In the genomic region with DNA sequence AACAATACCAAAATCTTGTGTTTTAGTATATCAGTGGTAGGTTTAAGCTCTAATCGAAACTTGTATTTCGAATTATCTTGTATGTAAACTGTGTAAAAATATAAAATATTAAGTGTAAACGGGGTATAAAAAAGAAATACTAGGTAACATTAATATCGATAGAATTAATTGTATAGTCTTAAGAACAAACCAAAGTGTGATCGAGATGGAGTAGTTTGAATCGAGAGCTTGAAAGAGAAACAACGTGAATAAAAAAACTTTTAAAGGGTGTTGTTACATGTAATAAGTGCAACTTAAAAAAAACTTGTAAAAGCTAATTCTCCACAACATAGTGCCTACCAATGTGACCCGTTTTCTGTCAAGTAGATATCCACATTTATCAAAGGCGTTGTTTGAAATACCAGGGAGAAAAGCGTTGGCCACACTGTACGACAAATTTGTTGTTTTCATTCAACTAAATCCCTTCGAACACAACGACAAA, we compare ENCODE assay signal across 1 fruit fly cellular context.
A peak's percentile ranks its signal among the peaks of the same experiment; 100 is the strongest.
TF ChIP-seq lines count a peak whose summit lies in the region.

TSS of gene TSG101 (plus strand) at position 208 of the 481 bp plus-strand sequence.

TF ChIP-seq in whole organism, embryonic, 481 proteins besides CTCF, POLR2A, EP300 and RAD21 (continued from another document and continues in another):
- no peak for TF ChIP-seq CG2875 (GFP tag; optimal IDR thresholded peaks at IDR 0.05; lab: Kevin White, UChicago)
- no peak for TF ChIP-seq az2 (GFP tag; optimal IDR thresholded peaks at IDR 0.05; lab: Kevin White, UChicago)
- no peak for TF ChIP-seq fd102C (GFP tag; optimal IDR thresholded peaks at IDR 0.05; lab: Kevin White, UChicago)
- TF ChIP-seq cg (GFP tag; optimal IDR thresholded peaks at IDR 0.05; lab: Kevin White, UChicago) = no peak
- TF ChIP-seq Atf6 (GFP tag; IDR thresholded peaks at IDR 0.05; lab: Robert Waterston, UW) = no peak
- TF ChIP-seq Hmr (GFP tag; optimal IDR thresholded peaks at IDR 0.05; lab: Kevin White, UChicago) = no peak
- no peak for TF ChIP-seq CG2889 (GFP tag; IDR thresholded peaks at IDR 0.05; lab: Robert Waterston, UW)
- peak; percentile 4 for TF ChIP-seq CG8924 (tag; optimal IDR thresholded peaks at IDR 0.05; lab: Kevin White, UChicago)
- no peak for TF ChIP-seq dm (GFP tag; optimal IDR thresholded peaks at IDR 0.05; lab: Kevin White, UChicago)
- TF ChIP-seq Rfx (GFP tag; IDR thresholded peaks at IDR 0.05; lab: Robert Waterston, UW) = no peak
- peak; percentile 42; the same call in 1 of the 4 replicates for TF ChIP-seq Dll (GFP tag; IDR thresholded peaks at IDR 0.05; lab: Robert Waterston, UW; ENCODE audit: partially characterized antibody)
- peak; percentile 66 for TF ChIP-seq knrl (GFP tag; IDR thresholded peaks at IDR 0.05; lab: Robert Waterston, UW; ENCODE audit: partially characterized antibody)
- TF ChIP-seq hb (GFP tag; IDR thresholded peaks at IDR 0.05; lab: Robert Waterston, UW; ENCODE audit: partially characterized antibody) = no peak
- no peak for TF ChIP-seq CG9876 (GFP tag; optimal IDR thresholded peaks at IDR 0.05; lab: Kevin White, UChicago)
- no peak for TF ChIP-seq CG1792 (GFP tag; optimal IDR thresholded peaks at IDR 0.05; lab: Kevin White, UChicago)
- TF ChIP-seq CrebB (tag; optimal IDR thresholded peaks at IDR 0.05; lab: Kevin White, UChicago) = no peak
- no peak for TF ChIP-seq Poxn (GFP tag; IDR thresholded peaks at IDR 0.05; lab: Robert Waterston, UW)
- TF ChIP-seq sr (GFP tag; IDR thresholded peaks at IDR 0.05; lab: Robert Waterston, UW) = no peak
- TF ChIP-seq Opbp (GFP tag; IDR thresholded peaks at IDR 0.05; lab: Robert Waterston, UW; ENCODE audit: partially characterized antibody) = no peak
- TF ChIP-seq onecut (GFP tag; IDR thresholded peaks at IDR 0.05; lab: Robert Waterston, UW) = no peak
- TF ChIP-seq lov (optimal IDR thresholded peaks at IDR 0.05; lab: Kevin White, UChicago) = no peak
- no peak for TF ChIP-seq lov (GFP tag; IDR thresholded peaks at IDR 0.05; lab: Robert Waterston, UW)
- no peak for TF ChIP-seq CG12219 (GFP tag; optimal IDR thresholded peaks at IDR 0.05; lab: Kevin White, UChicago)
- no peak for TF ChIP-seq tgo (GFP tag; IDR thresholded peaks at IDR 0.05; lab: Robert Waterston, UW)
- TF ChIP-seq CG14014 (GFP tag; IDR thresholded peaks at IDR 0.05; lab: Robert Waterston, UW) = no peak
- no peak for TF ChIP-seq ara (GFP tag; IDR thresholded peaks at IDR 0.05; lab: Robert Waterston, UW)
- no peak for TF ChIP-seq CG11085 (GFP tag; IDR thresholded peaks at IDR 0.05; lab: Robert Waterston, UW)
- TF ChIP-seq CG7556 (GFP tag; optimal IDR thresholded peaks at IDR 0.05; lab: Kevin White, UChicago) = no peak
- no peak for TF ChIP-seq Sox100B (GFP tag; optimal IDR thresholded peaks at IDR 0.05; lab: Kevin White, UChicago)
- no peak for TF ChIP-seq CG30431 (GFP tag; optimal IDR thresholded peaks at IDR 0.05; lab: Kevin White, UChicago)
- TF ChIP-seq CG1529 (GFP tag; optimal IDR thresholded peaks at IDR 0.05; lab: Kevin White, UChicago) = no peak
- no peak for TF ChIP-seq HmgD (GFP tag; optimal IDR thresholded peaks at IDR 0.05; lab: Kevin White, UChicago)
- peak; percentile 43; the same call in 2 of the 3 replicates for TF ChIP-seq CG17361 (GFP tag; IDR thresholded peaks at IDR 0.05; lab: Robert Waterston, UW)
- TF ChIP-seq CG12744 (GFP tag; optimal IDR thresholded peaks at IDR 0.05; lab: Kevin White, UChicago) = no peak
- TF ChIP-seq Optix (GFP tag; IDR thresholded peaks at IDR 0.05; lab: Robert Waterston, UW) = no peak
- TF ChIP-seq CG10274 (GFP tag; optimal IDR thresholded peaks at IDR 0.05; lab: Kevin White, UChicago) = no peak
- no peak for TF ChIP-seq ttk (GFP tag; IDR thresholded peaks at IDR 0.05; lab: Robert Waterston, UW)
- no peak for TF ChIP-seq H15 (GFP tag; IDR thresholded peaks at IDR 0.05; lab: Robert Waterston, UW)
- TF ChIP-seq Meics (GFP tag; optimal IDR thresholded peaks at IDR 0.05; lab: Kevin White, UChicago) = no peak
- TF ChIP-seq CG3281 (GFP tag; optimal IDR thresholded peaks at IDR 0.05; lab: Kevin White, UChicago) = no peak
- TF ChIP-seq CG10979 (tag; optimal IDR thresholded peaks at IDR 0.05; lab: Kevin White, UChicago) = no peak
- no peak for TF ChIP-seq ken (GFP tag; IDR thresholded peaks at IDR 0.05; lab: Robert Waterston, UW)
- TF ChIP-seq tna (GFP tag; IDR thresholded peaks at IDR 0.05; lab: Robert Waterston, UW; ENCODE audit: partially characterized antibody) = no peak
- TF ChIP-seq pzg (GFP tag; optimal IDR thresholded peaks at IDR 0.05; lab: Kevin White, UChicago) = peak; percentile 76
- TF ChIP-seq Camta (GFP tag; optimal IDR thresholded peaks at IDR 0.05; lab: Kevin White, UChicago) = no peak
- peak; percentile 17 for TF ChIP-seq CG17802 (tag; optimal IDR thresholded peaks at IDR 0.05; lab: Kevin White, UChicago)
- peak; percentile 27 for TF ChIP-seq Ets97D (GFP tag; optimal IDR thresholded peaks at IDR 0.05; lab: Kevin White, UChicago)
- TF ChIP-seq CG31441 (GFP tag; IDR thresholded peaks at IDR 0.05; lab: Robert Waterston, UW) = no peak
- no peak for TF ChIP-seq CG3407 (GFP tag; optimal IDR thresholded peaks at IDR 0.05; lab: Kevin White, UChicago)
- no peak for TF ChIP-seq CG15269 (tag; optimal IDR thresholded peaks at IDR 0.05; lab: Kevin White, UChicago)
- no peak for TF ChIP-seq CkIIα-i1 (GFP tag; IDR thresholded peaks at IDR 0.05; lab: Robert Waterston, UW)
- no peak for TF ChIP-seq CG3163 (GFP tag; optimal IDR thresholded peaks at IDR 0.05; lab: Kevin White, UChicago)
- no peak for TF ChIP-seq slbo (GFP tag; IDR thresholded peaks at IDR 0.05; lab: Robert Waterston, UW)
- no peak for TF ChIP-seq GATAe (GFP tag; conservative IDR thresholded peaks at IDR 0.05; lab: Robert Waterston, UW)
- no peak for TF ChIP-seq CG16779 (GFP tag; IDR thresholded peaks at IDR 0.05; lab: Robert Waterston, UW)
- TF ChIP-seq CG4820 (GFP tag; optimal IDR thresholded peaks at IDR 0.05; lab: Kevin White, UChicago) = no peak
- no peak for TF ChIP-seq Dip2 (GFP tag; IDR thresholded peaks at IDR 0.05; lab: Robert Waterston, UW)
- TF ChIP-seq kni (GFP tag; optimal IDR thresholded peaks at IDR 0.05; lab: Kevin White, UChicago) = no peak
- no peak for TF ChIP-seq lab (GFP tag; optimal IDR thresholded peaks at IDR 0.05; lab: Kevin White, UChicago)
- no peak for TF ChIP-seq CG2129 (GFP tag; IDR thresholded peaks at IDR 0.05; lab: Robert Waterston, UW; ENCODE audit: partially characterized antibody)
- no peak for TF ChIP-seq prd (optimal IDR thresholded peaks at IDR 0.05; lab: Kevin White, UChicago)
- TF ChIP-seq prd (GFP tag; IDR thresholded peaks at IDR 0.05; lab: Robert Waterston, UW) = no peak
- no peak for TF ChIP-seq bowl (GFP tag; IDR thresholded peaks at IDR 0.05; lab: Robert Waterston, UW)
- TF ChIP-seq Antp (GFP tag; optimal IDR thresholded peaks at IDR 0.05; lab: Kevin White, UChicago) = no peak
- peak; percentile 44 for TF ChIP-seq row (GFP tag; IDR thresholded peaks at IDR 0.05; lab: Robert Waterston, UW)
- no peak for TF ChIP-seq CG10209 (GFP tag; optimal IDR thresholded peaks at IDR 0.05; lab: Kevin White, UChicago)
- no peak for TF ChIP-seq Elba2 (GFP tag; optimal IDR thresholded peaks at IDR 0.05; lab: Kevin White, UChicago)
- TF ChIP-seq Tbp (GFP tag; optimal IDR thresholded peaks at IDR 0.05; lab: Kevin White, UChicago) = no peak
- no peak for TF ChIP-seq CG31365 (tag; optimal IDR thresholded peaks at IDR 0.05; lab: Kevin White, UChicago)
- TF ChIP-seq Nf-YC (tag; optimal IDR thresholded peaks at IDR 0.05; lab: Kevin White, UChicago) = peak; percentile 16
- TF ChIP-seq CG10321 (GFP tag; IDR thresholded peaks at IDR 0.05; lab: Robert Waterston, UW) = no peak
- TF ChIP-seq bbx (GFP tag; IDR thresholded peaks at IDR 0.05; lab: Robert Waterston, UW; ENCODE audit: partially characterized antibody) = no peak
- TF ChIP-seq CG8089 (GFP tag; optimal IDR thresholded peaks at IDR 0.05; lab: Kevin White, UChicago) = no peak
- no peak for TF ChIP-seq CG7786 (GFP tag; optimal IDR thresholded peaks at IDR 0.05; lab: Kevin White, UChicago)
- no peak for TF ChIP-seq chif (GFP tag; optimal IDR thresholded peaks at IDR 0.05; lab: Kevin White, UChicago)
- no peak for TF ChIP-seq mld (GFP tag; IDR thresholded peaks at IDR 0.05; lab: Robert Waterston, UW; ENCODE audit: partially characterized antibody)
- no peak for TF ChIP-seq pnt (GFP tag; optimal IDR thresholded peaks at IDR 0.05; lab: Kevin White, UChicago)
- TF ChIP-seq Vsx1 (GFP tag; optimal IDR thresholded peaks at IDR 0.05; lab: Kevin White, UChicago) = no peak
- no peak for TF ChIP-seq C15 (GFP tag; IDR thresholded peaks at IDR 0.05; lab: Robert Waterston, UW)
- no peak for TF ChIP-seq CG12769 (tag; optimal IDR thresholded peaks at IDR 0.05; lab: Kevin White, UChicago)
- no peak for TF ChIP-seq sob (GFP tag; IDR thresholded peaks at IDR 0.05; lab: Robert Waterston, UW)
- TF ChIP-seq ase (GFP tag; IDR thresholded peaks at IDR 0.05; lab: Robert Waterston, UW) = no peak
- TF ChIP-seq caup (GFP tag; optimal IDR thresholded peaks at IDR 0.05; lab: Kevin White, UChicago; ENCODE audit: severe bottlenecking) = no peak
- no peak for TF ChIP-seq da (GFP tag; optimal IDR thresholded peaks at IDR 0.05; lab: Kevin White, UChicago)
- TF ChIP-seq Hmx (GFP tag; optimal IDR thresholded peaks at IDR 0.05; lab: Kevin White, UChicago) = no peak
- TF ChIP-seq stwl (tag; optimal IDR thresholded peaks at IDR 0.05; lab: Kevin White, UChicago) = peak; percentile 66
- TF ChIP-seq zen2 (GFP tag; IDR thresholded peaks at IDR 0.05; lab: Robert Waterston, UW; ENCODE audit: partially characterized antibody) = no peak
- peak; percentile 61 for TF ChIP-seq Lhr (GFP tag; optimal IDR thresholded peaks at IDR 0.05; lab: Kevin White, UChicago)
- no peak for TF ChIP-seq E2f1 (GFP tag; IDR thresholded peaks at IDR 0.05; lab: Robert Waterston, UW)
- TF ChIP-seq Asciz (GFP tag; optimal IDR thresholded peaks at IDR 0.05; lab: Kevin White, UChicago) = no peak
- TF ChIP-seq Lim3 (GFP tag; IDR thresholded peaks at IDR 0.05; lab: Robert Waterston, UW) = no peak
- TF ChIP-seq CG16863 (GFP tag; optimal IDR thresholded peaks at IDR 0.05; lab: Kevin White, UChicago) = no peak
- no peak for TF ChIP-seq CG34376 (GFP tag; optimal IDR thresholded peaks at IDR 0.05; lab: Kevin White, UChicago)
- TF ChIP-seq zen (tag; optimal IDR thresholded peaks at IDR 0.05; lab: Kevin White, UChicago) = no peak
- no peak for TF ChIP-seq crp (GFP tag; optimal IDR thresholded peaks at IDR 0.05; lab: Kevin White, UChicago)
- peak; percentile 66 for TF ChIP-seq CG4617 (GFP tag; optimal IDR thresholded peaks at IDR 0.05; lab: Kevin White, UChicago; ENCODE audit: borderline replicate concordance)
- TF ChIP-seq YL-1 (GFP tag; optimal IDR thresholded peaks at IDR 0.05; lab: Kevin White, UChicago) = peak; percentile 50
- TF ChIP-seq CG7271 (tag; optimal IDR thresholded peaks at IDR 0.05; lab: Kevin White, UChicago) = no peak
- TF ChIP-seq toy (GFP tag; IDR thresholded peaks at IDR 0.05; lab: Robert Waterston, UW) = no peak
- TF ChIP-seq hth (optimal IDR thresholded peaks at IDR 0.05; lab: Kevin White, UChicago) = no peak
- TF ChIP-seq CG42726 (GFP tag; IDR thresholded peaks at IDR 0.05; lab: Robert Waterston, UW; ENCODE audit: partially characterized antibody) = no peak
- no peak for TF ChIP-seq Deaf1 (tag; optimal IDR thresholded peaks at IDR 0.05; lab: Kevin White, UChicago)
- TF ChIP-seq dysf (GFP tag; IDR thresholded peaks at IDR 0.05; lab: Robert Waterston, UW) = no peak
- TF ChIP-seq cad (GFP tag; optimal IDR thresholded peaks at IDR 0.05; lab: Kevin White, UChicago) = no peak
- no peak for TF ChIP-seq ham (GFP tag; IDR thresholded peaks at IDR 0.05; lab: Robert Waterston, UW)
- TF ChIP-seq nmo (GFP tag; optimal IDR thresholded peaks at IDR 0.05; lab: Kevin White, UChicago) = peak; percentile 47
- TF ChIP-seq pho (GFP tag; optimal IDR thresholded peaks at IDR 0.05; lab: Kevin White, UChicago) = no peak
- TF ChIP-seq gsb (GFP tag; IDR thresholded peaks at IDR 0.05; lab: Robert Waterston, UW) = no peak
- no peak for TF ChIP-seq abd-A (tag; optimal IDR thresholded peaks at IDR 0.05; lab: Kevin White, UChicago)
- no peak for TF ChIP-seq CG14441 (GFP tag; IDR thresholded peaks at IDR 0.05; lab: Robert Waterston, UW)
- no peak for TF ChIP-seq en (GFP tag; optimal IDR thresholded peaks at IDR 0.05; lab: Kevin White, UChicago)
- no peak for TF ChIP-seq dati (GFP tag; IDR thresholded peaks at IDR 0.05; lab: Robert Waterston, UW)
- no peak for TF ChIP-seq CG11093 (GFP tag; IDR thresholded peaks at IDR 0.05; lab: Robert Waterston, UW)
- TF ChIP-seq oc (tag; optimal IDR thresholded peaks at IDR 0.05; lab: Kevin White, UChicago) = no peak
- no peak for TF ChIP-seq al (GFP tag; IDR thresholded peaks at IDR 0.05; lab: Robert Waterston, UW)
- TF ChIP-seq Bgb (GFP tag; IDR thresholded peaks at IDR 0.05; lab: Robert Waterston, UW; ENCODE audit: partially characterized antibody) = 0 out of 2 replicates have a peak, but pooled peaks have one; percentile 26
- no peak for TF ChIP-seq Trl (optimal IDR thresholded peaks at IDR 0.05; lab: Kevin White, UChicago)
- no peak for TF ChIP-seq Trl (GFP tag; optimal IDR thresholded peaks at IDR 0.05; lab: Kevin White, UChicago)
- no peak for TF ChIP-seq Doc3 (GFP tag; IDR thresholded peaks at IDR 0.05; lab: Robert Waterston, UW; ENCODE audit: partially characterized antibody)
- TF ChIP-seq lilli (GFP tag; optimal IDR thresholded peaks at IDR 0.05; lab: Kevin White, UChicago) = no peak
- no peak for TF ChIP-seq otp (GFP tag; IDR thresholded peaks at IDR 0.05; lab: Robert Waterston, UW)
- no peak for TF ChIP-seq trh (GFP tag; optimal IDR thresholded peaks at IDR 0.05; lab: Kevin White, UChicago)
- no peak for TF ChIP-seq ro (GFP tag; IDR thresholded peaks at IDR 0.05; lab: Robert Waterston, UW)
- peak; percentile 18 for TF ChIP-seq D19A (tag; optimal IDR thresholded peaks at IDR 0.05; lab: Kevin White, UChicago)
- TF ChIP-seq CG13296 (GFP tag; optimal IDR thresholded peaks at IDR 0.05; lab: Kevin White, UChicago) = no peak
- peak; percentile 22; the same call in 1 of the 2 replicates for TF ChIP-seq E2f2 (GFP tag; IDR thresholded peaks at IDR 0.05; lab: Robert Waterston, UW)
- TF ChIP-seq twi (tag; optimal IDR thresholded peaks at IDR 0.05; lab: Kevin White, UChicago) = no peak
- TF ChIP-seq wdn (GFP tag; IDR thresholded peaks at IDR 0.05; lab: Robert Waterston, UW) = no peak
- peak; percentile 58; the same call in 1 of the 2 replicates for TF ChIP-seq MBD-R2 (GFP tag; IDR thresholded peaks at IDR 0.05; lab: Robert Waterston, UW)
- no peak for TF ChIP-seq CG5180 (GFP tag; optimal IDR thresholded peaks at IDR 0.05; lab: Kevin White, UChicago)
- TF ChIP-seq Myb (GFP tag; optimal IDR thresholded peaks at IDR 0.05; lab: Kevin White, UChicago) = peak; percentile 87
- no peak for TF ChIP-seq CG9817 (tag; optimal IDR thresholded peaks at IDR 0.05; lab: Kevin White, UChicago)
